Fruit fly (Drosophila melanogaster) whole organism, prepupa: ENCODE data around the gene RabX5.

Experiments used
- Blimp-1 ChIP-seq: fragments of 200-800 bp; sonication (Bioruptor generic); optimal IDR thresholded peaks from 3 replicates; lab custom pipeline; 2017; ENCODE audit warnings: missing biosample characterization, missing genetic modification characterization, mild to moderate bottlenecking, moderate library complexity, missing genetic modification reagents
- CG10631 ChIP-seq: fragments of 200-800 bp; sonication (Bioruptor generic); optimal IDR thresholded peaks from 2 replicates; lab custom pipeline; 2016; ENCODE audit warnings: missing biosample characterization, missing genetic modification characterization
- CG10669 ChIP-seq: fragments of 200-800 bp; sonication (Bioruptor generic); optimal IDR thresholded peaks from 3 replicates; lab custom pipeline; 2018; ENCODE audit warnings: missing biosample characterization, mild to moderate bottlenecking, missing genetic modification characterization, moderate library complexity
- CG11294 ChIP-seq: fragments of 200-800 bp; sonication (Bioruptor generic); IDR thresholded peaks from 2 replicates; pipeline ENCODE4 v1.3.6; 2022; ENCODE audit warnings: missing biosample characterization, missing genetic modification characterization
- CG11762 ChIP-seq: fragments of 200-800 bp; sonication (Bioruptor generic); optimal IDR thresholded peaks from 3 replicates; lab custom pipeline; 2016; ENCODE audit warnings: missing biosample characterization, missing genetic modification characterization; ENCODE audit not compliant: insufficient read depth
- CG11902 ChIP-seq: fragments of 200-800 bp; sonication (Bioruptor generic); optimal IDR thresholded peaks from 3 replicates; lab custom pipeline; 2016; ENCODE audit warnings: missing biosample characterization, missing genetic modification characterization
- CG15336 ChIP-seq: fragments of 200-800 bp; sonication (Bioruptor generic); IDR thresholded peaks from 2 replicates; pipeline ENCODE4 v1.3.6; 2022; ENCODE audit warnings: missing biosample characterization, missing genetic modification characterization
- CG16779 ChIP-seq: fragments of 200-800 bp; sonication (Bioruptor generic); optimal IDR thresholded peaks from 3 replicates; lab custom pipeline; 2017; ENCODE audit warnings: missing biosample characterization, mild to moderate bottlenecking, missing genetic modification characterization
- CG31627 ChIP-seq: fragments of 200-800 bp; sonication (Bioruptor generic); optimal IDR thresholded peaks from 3 replicates; lab custom pipeline; 2016; ENCODE audit warnings: missing biosample characterization, missing genetic modification characterization
- CG32006 ChIP-seq: fragments of 200-800 bp; sonication (Bioruptor generic); optimal IDR thresholded peaks from 3 replicates; lab custom pipeline; 2017; ENCODE audit warnings: missing biosample characterization, mild to moderate bottlenecking, missing genetic modification characterization
- CG34406 ChIP-seq: fragments of 200-800 bp; sonication (Bioruptor generic); optimal IDR thresholded peaks from 3 replicates; lab custom pipeline; 2016; ENCODE audit warnings: missing biosample characterization, missing genetic modification characterization
- CG3919 ChIP-seq: fragments of 200-800 bp; sonication (Bioruptor generic); optimal IDR thresholded peaks from 3 replicates; lab custom pipeline; 2016; ENCODE audit warnings: missing biosample characterization, missing genetic modification characterization
- CG4318 ChIP-seq: fragments of 200-800 bp; sonication (Bioruptor generic); optimal IDR thresholded peaks from 3 replicates; lab custom pipeline; 2017; ENCODE audit warnings: missing biosample characterization, mild to moderate bottlenecking, missing genetic modification characterization
- CG6163 ChIP-seq: fragments of 200-800 bp; sonication (Bioruptor generic); IDR thresholded peaks from 3 replicates; pipeline ENCODE4 v1.3.6; 2022; ENCODE audit warnings: missing biosample characterization, missing genetic modification characterization
- CG6792 ChIP-seq: fragments of 200-800 bp; sonication (Bioruptor generic); optimal IDR thresholded peaks from 3 replicates; lab custom pipeline; 2016; ENCODE audit warnings: missing biosample characterization, missing genetic modification characterization
- CG6854 ChIP-seq: fragments of 200-800 bp; sonication (Bioruptor generic); optimal IDR thresholded peaks from 2 replicates; lab custom pipeline; 2017; ENCODE audit warnings: missing biosample characterization, mild to moderate bottlenecking, missing genetic modification characterization
- CG7368 ChIP-seq: fragments of 200-800 bp; sonication (Bioruptor generic); optimal IDR thresholded peaks from 3 replicates; lab custom pipeline; 2016; ENCODE audit warnings: missing biosample characterization, missing genetic modification characterization
- CG8119 ChIP-seq: fragments of 200-800 bp; sonication (Bioruptor generic); IDR thresholded peaks from 3 replicates; pipeline ENCODE4 v1.3.6; 2022; ENCODE audit warnings: missing biosample characterization, missing genetic modification characterization
- CG8319 ChIP-seq: fragments of 200-800 bp; sonication (Bioruptor generic); optimal IDR thresholded peaks from 3 replicates; lab custom pipeline; 2016; ENCODE audit warnings: missing biosample characterization, missing genetic modification characterization
- CG8632 ChIP-seq: fragments of 200-800 bp; sonication (Bioruptor generic); optimal IDR thresholded peaks from 3 replicates; lab custom pipeline; 2016; ENCODE audit warnings: missing biosample characterization, missing genetic modification characterization
- Eip75B ChIP-seq: fragments of 200-800 bp; sonication (Bioruptor generic); optimal IDR thresholded peaks from 3 replicates; lab custom pipeline; 2016; ENCODE audit warnings: missing biosample characterization, missing genetic modification characterization
- Eip93F ChIP-seq: fragments of 200-800 bp; sonication (Bioruptor generic); optimal IDR thresholded peaks from 2 replicates; lab custom pipeline; 2016; ENCODE audit warnings: missing biosample characterization, mild to moderate bottlenecking, missing genetic modification characterization
- Ets21C ChIP-seq: fragments of 200-800 bp; sonication (Bioruptor generic); optimal IDR thresholded peaks from 3 replicates; lab custom pipeline; 2016; ENCODE audit warnings: missing biosample characterization, missing genetic modification characterization
- Gug ChIP-seq: fragments of 200-800 bp; sonication (Bioruptor generic); IDR thresholded peaks from 2 replicates; pipeline ENCODE4 v1.3.6; 2022; ENCODE audit warnings: missing biosample characterization, missing genetic modification characterization
- Hr39 ChIP-seq: fragments of 200-800 bp; sonication (Bioruptor generic); optimal IDR thresholded peaks from 2 replicates; lab custom pipeline; 2016; ENCODE audit warnings: missing biosample characterization, missing genetic modification characterization
- Hr4 ChIP-seq: fragments of 200-800 bp; sonication (Bioruptor generic); optimal IDR thresholded peaks from 3 replicates; lab custom pipeline; 2016; ENCODE audit warnings: missing biosample characterization, missing genetic modification characterization
- Lpt ChIP-seq: fragments of 200-800 bp; sonication (Bioruptor generic); optimal IDR thresholded peaks from 3 replicates; lab custom pipeline; 2016; ENCODE audit warnings: missing biosample characterization, missing genetic modification characterization
- Met ChIP-seq: fragments of 200-800 bp; sonication (Bioruptor generic); optimal IDR thresholded peaks from 3 replicates; lab custom pipeline; 2016; ENCODE audit warnings: missing biosample characterization, missing genetic modification characterization
- OdsH ChIP-seq: fragments of 200-800 bp; sonication (Bioruptor generic); optimal IDR thresholded peaks from 3 replicates; lab custom pipeline; 2016; ENCODE audit warnings: missing biosample characterization, missing genetic modification characterization
- Sox102F ChIP-seq: fragments of 200-800 bp; sonication (Bioruptor generic); optimal IDR thresholded peaks from 2 replicates; lab custom pipeline; 2016; ENCODE audit warnings: missing biosample characterization, mild to moderate bottlenecking, missing genetic modification characterization
- Sox14 ChIP-seq: fragments of 200-800 bp; sonication (Bioruptor generic); optimal IDR thresholded peaks from 3 replicates; lab custom pipeline; 2016; ENCODE audit warnings: missing biosample characterization, missing genetic modification characterization
- Sox15 ChIP-seq: fragments of 200-800 bp; sonication (Bioruptor generic); optimal IDR thresholded peaks from 3 replicates; lab custom pipeline; 2016; ENCODE audit warnings: missing biosample characterization, missing genetic modification characterization
- acj6 ChIP-seq: fragments of 200-800 bp; sonication (Bioruptor generic); optimal IDR thresholded peaks from 3 replicates; lab custom pipeline; 2016; ENCODE audit warnings: missing biosample characterization, missing genetic modification characterization
- cyc ChIP-seq: fragments of 200-800 bp; sonication (Bioruptor generic); optimal IDR thresholded peaks from 3 replicates; lab custom pipeline; 2016; ENCODE audit warnings: missing biosample characterization, missing genetic modification characterization
- dac ChIP-seq: fragments of 200-800 bp; sonication (Bioruptor generic); optimal IDR thresholded peaks from 2 replicates; lab custom pipeline; 2017; ENCODE audit warnings: missing biosample characterization, mild to moderate bottlenecking, missing genetic modification characterization
- eg ChIP-seq: fragments of 200-800 bp; sonication (Bioruptor generic); IDR thresholded peaks from 3 replicates; pipeline ENCODE4 v1.3.6; 2022; ENCODE audit warnings: missing biosample characterization, missing genetic modification characterization
- fd59A ChIP-seq: fragments of 200-800 bp; sonication (Bioruptor generic); optimal IDR thresholded peaks from 2 replicates; lab custom pipeline; 2017; ENCODE audit warnings: missing biosample characterization, mild to moderate bottlenecking, missing genetic modification characterization, missing genetic modification reagents
- fd85E ChIP-seq: fragments of 200-800 bp; sonication (Bioruptor generic); optimal IDR thresholded peaks from 3 replicates; lab custom pipeline; 2016; ENCODE audit warnings: missing biosample characterization, missing genetic modification characterization
- fkh ChIP-seq: fragments of 200-800 bp; sonication (Bioruptor generic); optimal IDR thresholded peaks from 3 replicates; lab custom pipeline; 2017; ENCODE audit warnings: missing biosample characterization, mild to moderate bottlenecking, missing genetic modification characterization, moderate library complexity
- pdm3 ChIP-seq: fragments of 200-800 bp; sonication (Bioruptor generic); optimal IDR thresholded peaks from 3 replicates; lab custom pipeline; 2016; ENCODE audit warnings: missing biosample characterization, missing genetic modification characterization
- salr ChIP-seq, 2 experiments: fragments of 200-800 bp; sonication (Bioruptor generic); optimal IDR thresholded peaks; 3 replicates each; lab custom pipeline; 2016 to 2018; ENCODE audit warnings: missing biosample characterization in 2 of 2, missing genetic modification characterization in 2 of 2, mild to moderate bottlenecking in 1 of 2
- ss ChIP-seq, 2 experiments: fragments of 200-800 bp; sonication (Bioruptor generic); optimal IDR thresholded peaks; 2 replicates in 1 of 2; 3 replicates in 1 of 2; lab custom pipeline; 2017 to 2018; ENCODE audit warnings: mild to moderate bottlenecking in 2 of 2, missing biosample characterization in 2 of 2, missing genetic modification characterization in 2 of 2, moderate library complexity in 1 of 2
- svp ChIP-seq: fragments of 200-800 bp; sonication (Bioruptor generic); peaks from one replicate; lab custom pipeline; 2016; ENCODE audit warnings: missing biosample characterization, missing genetic modification characterization
- topi ChIP-seq: fragments of 200-800 bp; sonication (Bioruptor generic); optimal IDR thresholded peaks from 3 replicates; lab custom pipeline; 2016; ENCODE audit warnings: missing biosample characterization, missing genetic modification characterization
- vri ChIP-seq: fragments of 200-800 bp; sonication (Bioruptor generic); optimal IDR thresholded peaks from 3 replicates; lab custom pipeline; 2016; ENCODE audit warnings: missing biosample characterization, mild to moderate bottlenecking, missing genetic modification characterization

The RabX5 gene

dm6 chr3L:1692122-1692786 lies 22.3 kb upstream of the RabX5 start (continued):
- TF ChIP-seq OdsH (GFP tag; lab: Kevin White, UChicago) (peak; percentile 89), CG6854 (GFP tag; lab: Kevin White, UChicago) (peak; percentile 84), CG31627 (GFP tag; lab: Kevin White, UChicago) (peak; percentile 93), topi (GFP tag; lab: Kevin White, UChicago) (peak; percentile 90), pdm3 (GFP tag; lab: Kevin White, UChicago) (peak; percentile 90), dac (GFP tag; lab: Kevin White, UChicago) (peak; percentile 43), Blimp-1 (peak; percentile 73), Ets21C (peak; percentile 84), CG11902 (peak; percentile 78), salr (GFP tag; optimal IDR thresholded peaks at IDR 0.05; lab: Kevin White, UChicago) (peak; percentile 73 to 83), Lpt (GFP tag; lab: Kevin White, UChicago) (peak; percentile 77), CG32006 (GFP tag; lab: Kevin White, UChicago) (peak; percentile 87), CG8632 (GFP tag; lab: Kevin White, UChicago) (peak; percentile 88), fkh (GFP tag; lab: Kevin White, UChicago) (no peak), CG11762 (GFP tag; lab: Kevin White, UChicago) (peak; percentile 70), CG10631 (GFP tag; lab: Kevin White, UChicago) (peak; percentile 91), CG8319 (GFP tag; lab: Kevin White, UChicago) (peak; percentile 86), Sox102F (GFP tag; lab: Kevin White, UChicago) (peak; percentile 91)
- TF ChIP-seq, all 60 proteins: peak for 58

- TF ChIP-seq Eip93F (GFP tag; lab: Kevin White, UChicago) (no peak), CG11902 (peak; percentile 67), fd59A (GFP tag; lab: Kevin White, UChicago) (peak; percentile 67), CG11762 (GFP tag; lab: Kevin White, UChicago) (peak; percentile 68), CG31627 (GFP tag; lab: Kevin White, UChicago) (peak; percentile 61), CG34406 (GFP tag; lab: Kevin White, UChicago) (peak; percentile 51), CG3919 (GFP tag; lab: Kevin White, UChicago) (peak; percentile 87), topi (GFP tag; lab: Kevin White, UChicago) (peak; percentile 72), eg (GFP tag; lab: Robert Waterston, UW) (peak; percentile 85), Lpt (GFP tag; lab: Kevin White, UChicago) (peak; percentile 39), Sox102F (GFP tag; lab: Kevin White, UChicago) (peak; percentile 27), ss (GFP tag; optimal IDR thresholded peaks at IDR 0.05; lab: Kevin White, UChicago) (peak; percentile 77 to 83), Sox14 (GFP tag; lab: Kevin White, UChicago) (peak; percentile 75), cyc (GFP tag; lab: Kevin White, UChicago) (peak; percentile 78), Gug (GFP tag; lab: Robert Waterston, UW) (peak; percentile 72), Hr4 (GFP tag; lab: Kevin White, UChicago) (peak; percentile 80), svp (GFP tag; lab: Kevin White, UChicago) (peak; percentile 78), Blimp-1 (peak; percentile 20), fd85E (GFP tag; lab: Kevin White, UChicago) (peak; percentile 23), Sox15 (GFP tag; lab: Kevin White, UChicago) (peak; percentile 46), Hr39 (GFP tag; lab: Kevin White, UChicago) (peak; percentile 66), dac (GFP tag; lab: Kevin White, UChicago) (peak; percentile 18), CG10669 (GFP tag; lab: Kevin White, UChicago) (peak; percentile 81), acj6 (GFP tag; lab: Kevin White, UChicago) (peak; percentile 78), Met (GFP tag; lab: Kevin White, UChicago) (peak; percentile 65), CG6854 (GFP tag; lab: Kevin White, UChicago) (no peak), CG15336 (peak; percentile 75), vri (peak; percentile 22), CG6163 (peak; percentile 88), CG16779 (peak; percentile 56), pdm3 (GFP tag; lab: Kevin White, UChicago) (peak; percentile 66), fkh (GFP tag; lab: Kevin White, UChicago) (peak; percentile 80), CG8119 (peak; percentile 75), CG7368 (peak; percentile 72), Eip75B (peak; percentile 80), CG6792 (GFP tag; lab: Kevin White, UChicago) (peak; percentile 59), CG4318 (peak; percentile 64), CG11294 (GFP tag; lab: Robert Waterston, UW) (peak; percentile 45; the same call in 1 of the 2 replicates), Ets21C (peak; percentile 14)
Observed at dm6 chr3L:1690727-1691413, 21.0 kb upstream of the RabX5 start.
